Worm (Caenorhabditis elegans) whole organism, mixed stage, embryonic: ENCODE measurements around the gene him-5.

Experiments
- M03D4.4 ChIP-seq: sonication (generic microtip); optimal IDR thresholded peaks from 2 replicates; lab custom pipeline; 2017; ENCODE audit warnings: mild to moderate bottlenecking, missing genetic modification characterization, missing compliant biosample characterization
- bed-3 ChIP-seq: fragments of 200-800 bp; sonication (Bioruptor generic); optimal IDR thresholded peaks from 3 replicates; lab custom pipeline; 2018; ENCODE audit warnings: mild to moderate bottlenecking, missing genetic modification characterization, moderate library complexity, missing compliant biosample characterization
- blmp-1 ChIP-seq: fragments of 150-350 bp; optimal IDR thresholded peaks from 2 replicates; lab custom pipeline; 2014; ENCODE audit warnings: missing biosample characterization, missing genetic modification characterization
- ceh-43 ChIP-seq: fragments of 200-800 bp; sonication (Bioruptor generic); optimal IDR thresholded peaks from 2 replicates; lab custom pipeline; 2018; ENCODE audit warnings: mild to moderate bottlenecking, missing genetic modification characterization, moderate library complexity, missing compliant biosample characterization
- ceh-83 ChIP-seq: fragments of 200-800 bp; sonication (Bioruptor generic); optimal IDR thresholded peaks from 2 replicates; lab custom pipeline; 2018; ENCODE audit warnings: mild to moderate bottlenecking, missing genetic modification characterization, missing compliant biosample characterization
- ces-1 ChIP-seq: fragments of 150-350 bp; optimal IDR thresholded peaks from 2 replicates; lab custom pipeline; 2014; ENCODE audit warnings: missing biosample characterization, missing genetic modification reagents, missing genetic modification characterization
- cnd-1 ChIP-seq: fragments of 200-800 bp; sonication (Bioruptor generic); optimal IDR thresholded peaks from 2 replicates; lab custom pipeline; 2018; ENCODE audit warnings: mild to moderate bottlenecking, missing genetic modification characterization, missing compliant biosample characterization
- drap-1 ChIP-seq: fragments of 200-800 bp; sonication (Bioruptor generic); optimal IDR thresholded peaks from 3 replicates; lab custom pipeline; 2018; ENCODE audit warnings: mild to moderate bottlenecking, missing genetic modification characterization, missing compliant biosample characterization
- elt-1 ChIP-seq: sonication (generic microtip); optimal IDR thresholded peaks from 2 replicates; lab custom pipeline; 2017; ENCODE audit warnings: missing genetic modification characterization, mild to moderate bottlenecking, missing compliant biosample characterization, antibody characterized with exemption, moderate library complexity, borderline replicate concordance; ENCODE audit not compliant: insufficient read depth
- elt-3 ChIP-seq: fragments of 150-350 bp; optimal IDR thresholded peaks from 2 replicates; lab custom pipeline; 2014; ENCODE audit warnings: missing biosample characterization, missing genetic modification characterization
- flh-1 ChIP-seq: fragments of 200-800 bp; sonication (Bioruptor generic); optimal IDR thresholded peaks from 2 replicates; lab custom pipeline; 2018; ENCODE audit warnings: mild to moderate bottlenecking, missing genetic modification characterization, moderate library complexity, missing compliant biosample characterization
- ham-2 ChIP-seq: fragments of 200-800 bp; sonication (Bioruptor generic); optimal IDR thresholded peaks from 2 replicates; lab custom pipeline; 2018; ENCODE audit warnings: mild to moderate bottlenecking, missing genetic modification characterization, missing compliant biosample characterization
- hlh-1 ChIP-seq: fragments of 150-350 bp; optimal IDR thresholded peaks from 2 replicates; lab custom pipeline; 2014; ENCODE audit warnings: missing biosample characterization, missing genetic modification reagents, missing genetic modification characterization
- lin-13 ChIP-seq: fragments of 150-350 bp; optimal IDR thresholded peaks from 2 replicates; lab custom pipeline; 2014; ENCODE audit warnings: missing biosample characterization, missing genetic modification characterization
- lin-32 ChIP-seq: fragments of 200-800 bp; sonication (Bioruptor generic); optimal IDR thresholded peaks from 2 replicates; lab custom pipeline; 2018; ENCODE audit warnings: mild to moderate bottlenecking, missing genetic modification characterization, missing compliant biosample characterization
- lsy-2 ChIP-seq: fragments of 150-350 bp; optimal IDR thresholded peaks from 2 replicates; lab custom pipeline; 2014; ENCODE audit warnings: missing biosample characterization, missing genetic modification characterization
- mep-1 ChIP-seq: fragments of 150-350 bp; optimal IDR thresholded peaks from 2 replicates; lab custom pipeline; 2017; ENCODE audit warnings: missing biosample characterization, missing genetic modification reagents, missing genetic modification characterization, inconsistent platforms
- mls-2 ChIP-seq: sonication (generic microtip); optimal IDR thresholded peaks from 2 replicates; lab custom pipeline; 2016; ENCODE audit warnings: mild to moderate bottlenecking, missing genetic modification characterization, moderate library complexity, missing compliant biosample characterization
- nhr-12 ChIP-seq: fragments of 150-350 bp; optimal IDR thresholded peaks from 2 replicates; lab custom pipeline; 2014; ENCODE audit warnings: missing biosample characterization, missing genetic modification characterization
- nhr-2 ChIP-seq: fragments of 150-350 bp; optimal IDR thresholded peaks from 2 replicates; lab custom pipeline; 2014; ENCODE audit warnings: missing biosample characterization, missing genetic modification characterization
- nhr-76 ChIP-seq: sonication (generic microtip); optimal IDR thresholded peaks from 2 replicates; lab custom pipeline; 2017; ENCODE audit warnings: missing biosample characterization, missing genetic modification characterization
- pha-4 ChIP-seq: fragments of 150-350 bp; optimal IDR thresholded peaks from 2 replicates; lab custom pipeline; 2018; ENCODE audit warnings: missing biosample characterization, missing genetic modification reagents, missing genetic modification characterization
- sem-2 ChIP-seq: fragments of 200-800 bp; sonication (Bioruptor generic); optimal IDR thresholded peaks from 2 replicates; lab custom pipeline; 2018; ENCODE audit warnings: mild to moderate bottlenecking, missing genetic modification characterization, missing compliant biosample characterization
- snpc-4 ChIP-seq: fragments of 150-350 bp; optimal IDR thresholded peaks from 2 replicates; lab custom pipeline; 2014; ENCODE audit warnings: missing biosample characterization, missing genetic modification characterization
- sptf-1 ChIP-seq: sonication (generic microtip); optimal IDR thresholded peaks from 2 replicates; lab custom pipeline; 2017; ENCODE audit warnings: mild to moderate bottlenecking, missing genetic modification characterization, moderate library complexity, missing compliant biosample characterization
- tbx-8 ChIP-seq: fragments of 200-800 bp; sonication (Bioruptor generic); optimal IDR thresholded peaks from 2 replicates; lab custom pipeline; 2018; ENCODE audit warnings: mild to moderate bottlenecking, missing genetic modification characterization, moderate library complexity, missing compliant biosample characterization
- unc-120 ChIP-seq: sonication (generic microtip); optimal IDR thresholded peaks from 2 replicates; lab custom pipeline; 2017; ENCODE audit warnings: missing genetic modification characterization, missing compliant biosample characterization; ENCODE audit not compliant: poor library complexity, severe bottlenecking
- unc-39 ChIP-seq: fragments of 150-350 bp; optimal IDR thresholded peaks from 2 replicates; lab custom pipeline; 2014; ENCODE audit warnings: missing biosample characterization, missing genetic modification characterization
- unc-62 ChIP-seq: fragments of 150-350 bp; optimal IDR thresholded peaks from 2 replicates; lab custom pipeline; 2014; ENCODE audit warnings: missing biosample characterization, missing genetic modification reagents, missing genetic modification characterization
- zip-8 ChIP-seq: fragments of 150-350 bp; optimal IDR thresholded peaks from 2 replicates; lab custom pipeline; 2014; ENCODE audit warnings: missing biosample characterization, missing genetic modification characterization
- ztf-11 ChIP-seq: fragments of 150-350 bp; optimal IDR thresholded peaks from 2 replicates; lab custom pipeline; 2014; ENCODE audit warnings: missing biosample characterization, missing genetic modification characterization

The him-5 gene

DNA sequence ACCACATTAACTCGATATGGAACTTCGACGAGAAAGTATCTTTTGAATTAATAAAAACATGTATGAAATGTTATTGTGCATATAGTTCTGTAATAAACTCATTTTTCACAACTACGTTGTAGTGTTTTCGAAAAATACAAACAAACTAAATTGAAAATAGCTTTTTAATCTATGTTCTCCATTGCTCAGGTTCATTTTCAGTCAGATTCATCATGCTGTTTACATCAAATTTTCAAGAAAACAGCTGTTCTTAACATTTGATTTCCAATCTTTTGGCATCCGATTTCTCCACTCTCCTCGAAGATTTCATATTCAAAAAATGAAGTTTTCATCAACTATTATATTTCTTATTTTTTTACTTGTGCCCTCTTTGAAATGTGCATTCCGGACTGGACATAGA, 19.8 kb downstream of the him-5 start, which contains the start of gene H39E23.2:
H39E23.2 (plus strand) TSS at position 301 of the 400 bp plus-strand sequence.
- TF ChIP-seq mep-1: no peak
- TF ChIP-seq ham-2: no peak
- TF ChIP-seq pha-4 (tag; lab: Kevin White, UChicago): no peak
- no peak for TF ChIP-seq M03D4.4 (tag; lab: Kevin White, UChicago)
- no peak for TF ChIP-seq lsy-2 (tag; lab: Kevin White, UChicago)
- TF ChIP-seq unc-62 (GFP tag; lab: Kevin White, UChicago): no peak
- TF ChIP-seq unc-39: no peak
- no peak for TF ChIP-seq hlh-1
- no peak for TF ChIP-seq bed-3 (GFP tag; lab: Kevin White, UChicago)
- TF ChIP-seq nhr-12 (tag; lab: Kevin White, UChicago): no peak
- TF ChIP-seq ztf-11: no peak
- TF ChIP-seq nhr-76: no peak
- TF ChIP-seq lin-13 (tag; lab: Kevin White, UChicago): no peak
- TF ChIP-seq, all 35 proteins: peak for 0

DNA sequence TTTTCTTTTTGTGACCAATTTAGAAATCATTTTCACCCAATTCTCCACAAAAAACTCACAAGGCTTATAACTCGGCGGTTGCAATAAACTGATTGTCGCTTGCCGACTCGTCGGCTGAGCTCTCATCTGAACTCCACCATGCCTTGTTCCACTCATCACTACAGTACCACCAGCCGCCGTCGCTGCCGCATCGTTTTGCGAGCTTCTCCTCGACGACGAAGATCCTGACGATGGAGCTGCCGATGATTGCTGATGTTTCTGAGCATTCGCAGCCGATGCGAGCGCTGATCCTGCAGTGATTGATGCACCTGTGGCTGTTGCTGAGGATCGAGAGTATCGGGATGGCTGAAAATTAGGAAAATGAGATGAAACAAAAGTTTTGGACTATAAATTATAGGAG, 30.4 kb downstream of the him-5 start:
- TF ChIP-seq mep-1: no peak
- TF ChIP-seq drap-1 (GFP tag; lab: Kevin White, UChicago): no peak
- no peak for TF ChIP-seq ceh-43 (GFP tag; lab: Kevin White, UChicago)
- no peak for TF ChIP-seq elt-3 (tag; lab: Kevin White, UChicago)
- no peak for TF ChIP-seq blmp-1 (tag; lab: Kevin White, UChicago)
- TF ChIP-seq cnd-1 (tag; lab: Kevin White, UChicago): no peak
- TF ChIP-seq nhr-2 (tag; lab: Kevin White, UChicago): no peak
- TF ChIP-seq sptf-1 (tag; lab: Kevin White, UChicago): no peak
- no peak for TF ChIP-seq lin-32 (GFP tag; lab: Kevin White, UChicago)

DNA sequence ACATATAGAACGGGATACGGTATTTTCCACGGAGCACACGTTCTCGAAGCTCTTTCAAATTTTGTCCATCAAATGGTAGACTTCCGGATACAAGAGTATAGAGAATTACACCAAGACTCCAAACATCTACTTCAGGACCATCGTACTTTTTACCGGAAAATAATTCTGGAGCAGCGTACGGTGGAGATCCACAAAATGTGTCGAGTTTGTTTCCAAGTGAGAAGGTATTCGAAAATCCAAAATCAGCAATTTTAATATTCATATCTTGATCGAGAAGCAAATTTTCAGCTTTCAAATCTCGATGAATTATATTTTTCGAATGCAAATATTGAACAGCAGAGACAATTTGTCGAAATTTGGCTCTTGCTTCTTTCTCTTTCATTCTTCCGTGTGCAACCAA, 33.0 kb downstream of the him-5 start:
- no peak for TF ChIP-seq blmp-1 (tag; lab: Kevin White, UChicago)
- TF ChIP-seq elt-1: no peak
- TF ChIP-seq ces-1: no peak
- no peak for TF ChIP-seq zip-8 (tag; lab: Kevin White, UChicago)
- TF ChIP-seq, all 35 proteins: peak for 0

DNA sequence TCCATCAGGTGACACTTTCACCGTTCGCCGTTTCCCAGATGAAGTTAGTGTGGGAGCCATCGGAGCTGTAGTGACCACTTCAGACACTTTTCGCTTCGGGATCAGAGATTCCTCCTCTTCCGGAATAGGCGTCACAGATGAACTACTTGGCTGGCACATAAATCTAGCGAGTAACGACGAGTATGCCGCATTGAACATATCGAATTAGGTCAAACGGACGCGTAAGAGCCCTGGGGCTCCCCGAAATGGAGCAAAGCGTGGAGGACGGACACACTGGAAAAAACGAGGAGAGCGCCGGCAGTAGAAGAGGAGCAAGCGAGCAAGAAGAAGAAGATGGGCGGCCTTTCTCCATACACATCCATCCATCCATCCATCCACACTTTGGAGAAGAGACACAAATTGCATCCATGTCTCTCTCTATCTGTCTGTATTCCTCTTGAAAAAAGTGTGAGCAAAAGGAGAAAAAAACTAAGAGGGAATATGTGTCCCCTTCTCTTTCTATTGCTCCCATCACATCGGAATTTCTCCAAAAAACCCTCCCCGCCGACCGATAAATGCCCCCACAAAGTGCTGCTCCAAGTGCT, 36.2 kb downstream of the him-5 start:
- TF ChIP-seq M03D4.4 (tag; lab: Kevin White, UChicago): no peak
- TF ChIP-seq ces-1: peak; percentile 58
- TF ChIP-seq bed-3 (GFP tag; lab: Kevin White, UChicago): no peak

DNA sequence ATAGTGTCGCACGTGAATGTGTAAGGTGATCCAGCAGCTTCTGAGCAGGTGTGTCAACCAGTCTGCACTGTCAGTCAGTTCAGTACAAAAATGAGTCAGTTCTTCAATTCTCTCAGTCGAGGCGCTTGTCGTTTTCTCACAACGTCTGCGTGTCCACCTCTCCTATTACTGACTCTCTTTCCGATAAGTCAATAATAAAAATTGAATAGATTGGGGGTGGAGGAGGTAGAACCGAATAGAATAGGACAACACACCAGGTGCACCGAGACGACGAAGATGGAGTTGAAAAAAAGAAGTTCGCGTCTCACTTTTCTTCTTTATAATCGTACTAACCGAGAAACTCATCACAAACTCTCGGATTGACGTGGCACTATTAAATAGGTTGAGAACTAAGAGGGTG, 37.6 kb downstream of the him-5 start:
- TF ChIP-seq flh-1: no peak
- TF ChIP-seq ces-1: peak; percentile 80

DNA sequence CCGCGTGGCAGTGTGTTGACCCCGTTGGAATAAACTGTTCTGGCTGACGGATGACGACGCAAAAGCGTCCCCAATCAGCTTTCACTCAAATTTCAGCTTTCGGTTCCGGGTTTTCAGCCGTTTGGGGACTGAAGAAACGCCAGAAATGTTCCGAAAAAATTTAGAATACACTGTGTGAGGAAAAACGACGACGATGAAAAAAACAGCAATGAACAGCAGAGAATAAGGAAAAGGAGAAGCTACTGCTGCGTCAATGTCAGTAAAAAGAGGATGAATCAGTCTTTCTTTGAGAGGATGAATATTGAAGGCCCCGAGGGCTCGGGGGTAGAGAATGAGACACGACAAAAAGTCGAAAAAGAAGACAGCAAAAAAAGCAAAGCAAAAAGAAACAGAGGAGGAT, 38.6 kb downstream of the him-5 start:
- no peak for TF ChIP-seq mep-1
- peak; percentile 25 for TF ChIP-seq sptf-1 (tag; lab: Kevin White, UChicago)

DNA sequence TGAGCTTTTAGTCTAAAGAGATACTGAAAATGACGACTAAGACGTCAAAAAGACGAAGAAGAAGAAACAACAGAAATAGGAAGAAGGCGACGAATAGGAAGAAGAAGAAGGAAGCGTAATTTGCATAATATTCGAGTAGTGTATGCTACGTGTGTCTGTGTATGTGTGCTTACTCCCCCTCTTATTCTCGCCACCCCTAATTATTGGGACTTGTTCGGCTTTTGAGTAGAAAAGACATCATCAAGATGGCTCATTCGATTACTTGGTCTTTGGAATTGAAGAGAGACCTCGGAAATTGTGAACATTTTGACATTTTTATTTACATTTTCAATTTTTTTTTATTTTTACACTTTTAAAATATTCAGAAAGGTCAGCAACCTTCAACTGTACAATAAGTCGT, 40.0 kb downstream of the him-5 start:
- TF ChIP-seq sptf-1 (tag; lab: Kevin White, UChicago) (peak; percentile 20), mls-2 (tag; lab: Kevin White, UChicago) (no peak), ces-1 (peak; percentile 93)

DNA sequence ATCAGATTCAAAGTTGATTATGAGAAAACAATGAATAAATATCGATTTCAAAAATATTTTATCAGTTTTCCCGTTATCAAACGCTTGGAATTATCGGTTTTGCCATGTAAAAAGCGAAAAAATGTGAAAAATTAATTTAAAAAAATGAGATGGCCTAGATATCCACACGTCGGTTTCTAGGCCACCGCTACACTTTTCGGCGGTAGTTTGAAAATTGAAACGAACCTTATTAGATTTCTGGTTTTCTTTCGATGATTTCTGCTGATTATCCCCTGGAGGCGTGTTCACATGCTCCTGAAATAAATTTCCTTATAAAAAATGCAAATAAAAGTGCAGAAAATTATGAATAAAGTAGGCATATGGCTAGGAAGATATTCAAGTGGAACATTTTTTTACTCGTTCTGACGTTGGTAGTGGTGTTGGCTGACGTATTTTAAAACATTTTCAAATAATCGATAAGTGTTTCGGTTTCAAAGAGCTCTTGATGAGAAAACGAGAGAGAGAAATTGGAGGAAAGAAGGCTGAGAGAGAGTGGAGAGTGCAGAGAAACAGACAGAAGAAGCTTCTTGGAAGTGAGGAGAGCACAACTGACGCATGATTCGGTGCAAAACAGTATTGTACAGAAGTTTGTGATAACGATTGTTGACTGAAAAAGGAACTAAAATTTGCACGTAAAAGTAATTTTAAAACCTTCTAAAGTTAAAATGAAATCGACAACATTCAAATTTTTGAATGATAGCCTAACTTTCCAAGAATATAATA, 43.0 kb downstream of the him-5 start:
- peak; percentile 20 for TF ChIP-seq hlh-1
- TF ChIP-seq unc-62 (GFP tag; lab: Kevin White, UChicago): no peak
- no peak for TF ChIP-seq mep-1
- no peak for TF ChIP-seq ceh-43 (GFP tag; lab: Kevin White, UChicago)
- TF ChIP-seq ces-1: peak; percentile 16
- TF ChIP-seq unc-120 (tag; lab: Kevin White, UChicago): no peak
- TF ChIP-seq tbx-8: no peak
- no peak for TF ChIP-seq ham-2
- TF ChIP-seq snpc-4 (tag; lab: Kevin White, UChicago): no peak
- no peak for TF ChIP-seq sem-2
- no peak for TF ChIP-seq drap-1 (GFP tag; lab: Kevin White, UChicago)
- no peak for TF ChIP-seq sptf-1 (tag; lab: Kevin White, UChicago)
- no peak for TF ChIP-seq mls-2 (tag; lab: Kevin White, UChicago)
- no peak for TF ChIP-seq ceh-83
- TF ChIP-seq blmp-1 (tag; lab: Kevin White, UChicago): no peak
